Fruit fly (Drosophila melanogaster) whole organism, embryonic: Measurements from ENCODE around the gene clumsy.
A peak's percentile ranks its signal among the peaks of the same experiment; 100 is the strongest.

Experiments
- Abd-B ChIP-seq: fragments of 200-800 bp; sonication (Bioruptor generic); optimal IDR thresholded peaks from 2 replicates; lab custom pipeline; 2018; ENCODE audit warnings: missing biosample characterization, mild to moderate bottlenecking, missing genetic modification characterization, moderate library complexity
- Antp ChIP-seq: fragments of 200-800 bp; sonication (Bioruptor generic); optimal IDR thresholded peaks from 3 replicates; lab custom pipeline; 2016; ENCODE audit warnings: missing biosample characterization, missing genetic modification characterization
- Bdp1 ChIP-seq: fragments of 200-800 bp; sonication (Bioruptor generic); optimal IDR thresholded peaks from 3 replicates; lab custom pipeline; 2016; ENCODE audit warnings: missing biosample characterization, missing genetic modification characterization
- CG11723 ChIP-seq: fragments of 200-800 bp; sonication (Bioruptor generic); optimal IDR thresholded peaks from 2 replicates; lab custom pipeline; 2017; ENCODE audit warnings: missing biosample characterization, mild to moderate bottlenecking, missing genetic modification characterization
- CG12659 ChIP-seq: fragments of 200-800 bp; sonication (Bioruptor generic); optimal IDR thresholded peaks from 3 replicates; lab custom pipeline; 2017; ENCODE audit warnings: mild to moderate bottlenecking, missing biosample characterization, missing genetic modification reagents, missing genetic modification characterization
- CG13424 ChIP-seq: fragments of 200-800 bp; sonication (Bioruptor generic); optimal IDR thresholded peaks from 2 replicates; lab custom pipeline; 2019; ENCODE audit warnings: missing biosample characterization, mild to moderate bottlenecking, missing genetic modification characterization, moderate library complexity
- CG13624 ChIP-seq: fragments of 200-800 bp; sonication (Bioruptor generic); optimal IDR thresholded peaks from 2 replicates; lab custom pipeline; 2016; ENCODE audit warnings: missing biosample characterization, missing genetic modification characterization
- CG13894 ChIP-seq: fragments of 200-800 bp; sonication (Bioruptor generic); optimal IDR thresholded peaks from 3 replicates; lab custom pipeline; 2018; ENCODE audit warnings: missing biosample characterization, mild to moderate bottlenecking, missing genetic modification characterization, moderate library complexity
- CG14710 ChIP-seq: fragments of 200-800 bp; sonication (Bioruptor generic); optimal IDR thresholded peaks from 3 replicates; lab custom pipeline; 2019; ENCODE audit warnings: missing biosample characterization, mild to moderate bottlenecking, missing genetic modification characterization, moderate library complexity
- CG15514 ChIP-seq: fragments of 200-800 bp; sonication (Bioruptor generic); optimal IDR thresholded peaks from 3 replicates; lab custom pipeline; 2017; ENCODE audit warnings: missing biosample characterization, missing genetic modification characterization, mild to moderate bottlenecking, moderate library complexity, missing genetic modification reagents
- CG15696 ChIP-seq: fragments of 200-800 bp; sonication (Bioruptor generic); optimal IDR thresholded peaks from 2 replicates; lab custom pipeline; 2019; ENCODE audit warnings: missing biosample characterization, mild to moderate bottlenecking, missing genetic modification characterization, moderate library complexity
- CG17361 ChIP-seq: fragments of 200-800 bp; sonication (Bioruptor generic); IDR thresholded peaks from 3 replicates; pipeline ENCODE4 v1.3.6; 2022; ENCODE audit warnings: missing biosample characterization, missing genetic modification characterization
- CG18262 ChIP-seq: fragments of 200-800 bp; optimal IDR thresholded peaks from 3 replicates; lab custom pipeline; 2019; ENCODE audit warnings: missing biosample characterization, mild to moderate bottlenecking, missing genetic modification characterization, moderate library complexity
- CG2120 ChIP-seq: fragments of 200-800 bp; sonication (Bioruptor generic); optimal IDR thresholded peaks from 3 replicates; lab custom pipeline; 2016; ENCODE audit warnings: missing biosample characterization, missing genetic modification characterization
- CG2202 ChIP-seq: fragments of 200-800 bp; sonication (Bioruptor generic); optimal IDR thresholded peaks from 2 replicates; lab custom pipeline; 2018; ENCODE audit warnings: missing biosample characterization, mild to moderate bottlenecking, missing genetic modification characterization
- CG30020 ChIP-seq: fragments of 200-800 bp; optimal IDR thresholded peaks from 2 replicates; lab custom pipeline; 2019; ENCODE audit warnings: missing biosample characterization, mild to moderate bottlenecking, missing genetic modification characterization, moderate library complexity
- CG4617 ChIP-seq: fragments of 200-800 bp; sonication (Bioruptor generic); optimal IDR thresholded peaks from 3 replicates; lab custom pipeline; 2016; ENCODE audit warnings: missing biosample characterization, missing genetic modification characterization, borderline replicate concordance
- CG6683 ChIP-seq: fragments of 200-800 bp; sonication (Bioruptor generic); optimal IDR thresholded peaks from 2 replicates; lab custom pipeline; 2017; ENCODE audit warnings: missing biosample characterization, mild to moderate bottlenecking, missing genetic modification characterization, missing genetic modification reagents
- CG7786 ChIP-seq: fragments of 200-800 bp; sonication (Bioruptor generic); optimal IDR thresholded peaks from 2 replicates; lab custom pipeline; 2016; ENCODE audit warnings: missing biosample characterization, missing genetic modification characterization
- CG9727 ChIP-seq: fragments of 200-800 bp; sonication (Bioruptor generic); optimal IDR thresholded peaks from 3 replicates; lab custom pipeline; 2017; ENCODE audit warnings: missing biosample characterization, mild to moderate bottlenecking, missing genetic modification characterization
- Chrac-16 ChIP-seq: fragments of 200-800 bp; sonication (Bioruptor generic); optimal IDR thresholded peaks from 3 replicates; lab custom pipeline; 2016; ENCODE audit warnings: missing biosample characterization, missing genetic modification characterization
- Doc2 ChIP-seq: fragments of 200-800 bp; sonication (Bioruptor generic); IDR thresholded peaks from 2 replicates; pipeline ENCODE4 v1.3.6; 2022; ENCODE audit warnings: missing biosample characterization, missing genetic modification characterization
- Fer3 ChIP-seq: fragments of 200-800 bp; sonication (Bioruptor generic); optimal IDR thresholded peaks from 2 replicates; lab custom pipeline; 2018; ENCODE audit warnings: missing biosample characterization, mild to moderate bottlenecking, missing genetic modification characterization, moderate library complexity
- HLH54F ChIP-seq: fragments of 200-800 bp; sonication (Bioruptor generic); optimal IDR thresholded peaks from 3 replicates; lab custom pipeline; 2016; ENCODE audit warnings: missing biosample characterization, missing genetic modification characterization
- Hsf ChIP-seq: fragments of 200-800 bp; sonication (Bioruptor generic); optimal IDR thresholded peaks from 3 replicates; lab custom pipeline; 2016; ENCODE audit warnings: missing biosample characterization, missing genetic modification characterization
- Med ChIP-seq: fragments of 200-800 bp; sonication (Bioruptor generic); peaks from one replicate; lab custom pipeline; 2016; ENCODE audit warnings: missing biosample characterization, missing genetic modification characterization, mild to moderate bottlenecking, inconsistent platforms, moderate library complexity
- PHDP ChIP-seq: fragments of 200-800 bp; sonication (Bioruptor generic); optimal IDR thresholded peaks from 3 replicates; lab custom pipeline; 2018; ENCODE audit warnings: missing biosample characterization, mild to moderate bottlenecking, missing genetic modification characterization, moderate library complexity
- Sox100B ChIP-seq: fragments of 200-800 bp; sonication (Bioruptor generic); optimal IDR thresholded peaks from 3 replicates; lab custom pipeline; 2018; ENCODE audit warnings: missing biosample characterization, mild to moderate bottlenecking, missing genetic modification characterization
- Spps ChIP-seq: fragments of 200-800 bp; sonication (Bioruptor generic); optimal IDR thresholded peaks from 2 replicates; lab custom pipeline; 2018; ENCODE audit warnings: missing biosample characterization, mild to moderate bottlenecking, missing genetic modification characterization
- Sry-β ChIP-seq: fragments of 200-800 bp; sonication (Bioruptor generic); optimal IDR thresholded peaks from 2 replicates; lab custom pipeline; 2018; ENCODE audit warnings: missing biosample characterization, mild to moderate bottlenecking, missing genetic modification characterization, moderate library complexity
- Sry-δ ChIP-seq: fragments of 200-800 bp; sonication (Bioruptor generic); optimal IDR thresholded peaks from 2 replicates; lab custom pipeline; 2016; ENCODE audit warnings: missing biosample characterization, missing genetic modification characterization
- Trl ChIP-seq, 3 experiments: fragments of >200 bp in 2 of 3; fragments of 200-800 bp in 1 of 3; sonication (Bioruptor generic) in 1 of 3; optimal IDR thresholded peaks; 2 replicates in 1 of 3; 3 replicates in 2 of 3; lab custom pipeline; 2016 to 2017; ENCODE audit warnings: missing biosample characterization in 1 of 3, missing genetic modification characterization in 1 of 3
- chif ChIP-seq, 2 experiments: fragments of 200-800 bp; sonication (Bioruptor generic); optimal IDR thresholded peaks; 3 replicates each; lab custom pipeline; 2016; ENCODE audit warnings: missing biosample characterization in 2 of 2, missing genetic modification characterization in 2 of 2
- crc ChIP-seq: fragments of 200-800 bp; sonication (Bioruptor generic); optimal IDR thresholded peaks from 2 replicates; lab custom pipeline; 2016; ENCODE audit warnings: missing biosample characterization, missing genetic modification characterization
- disco-r ChIP-seq: fragments of 200-800 bp; sonication (Bioruptor generic); optimal IDR thresholded peaks from 2 replicates; lab custom pipeline; 2016; ENCODE audit warnings: missing biosample characterization, missing genetic modification characterization
- dpn ChIP-seq, 2 experiments: fragments of 200-800 bp; sonication (Bioruptor generic); optimal IDR thresholded peaks; 3 replicates each; lab custom pipeline; 2016; ENCODE audit warnings: missing biosample characterization in 2 of 2, missing genetic modification characterization in 2 of 2
- emc ChIP-seq: fragments of 200-800 bp; sonication (Bioruptor generic); optimal IDR thresholded peaks from 2 replicates; lab custom pipeline; 2016; ENCODE audit warnings: missing biosample characterization, missing genetic modification characterization
- gem ChIP-seq: fragments of 200-800 bp; sonication (Bioruptor generic); optimal IDR thresholded peaks from 2 replicates; lab custom pipeline; 2019; ENCODE audit warnings: missing biosample characterization, mild to moderate bottlenecking, missing genetic modification characterization, moderate library complexity
- gfzf ChIP-seq: fragments of 200-800 bp; sonication (Bioruptor generic); optimal IDR thresholded peaks from 2 replicates; lab custom pipeline; 2016; ENCODE audit warnings: missing biosample characterization, mild to moderate bottlenecking, missing genetic modification characterization, moderate library complexity
- hkb ChIP-seq, 2 experiments: fragments of 200-800 bp in 1 of 2; fragments of >200 bp in 1 of 2; sonication (Bioruptor generic) in 1 of 2; IDR thresholded peaks in 1 of 2; optimal IDR thresholded peaks in 1 of 2; 2 replicates each; pipeline versions ENCODE4 v1.3.6 to Lab custom; 2017 to 2022; ENCODE audit warnings: missing biosample characterization in 1 of 2, missing genetic modification characterization in 1 of 2
- lbe ChIP-seq: fragments of 200-800 bp; sonication (Bioruptor generic); optimal IDR thresholded peaks from 2 replicates; lab custom pipeline; 2016; ENCODE audit warnings: missing biosample characterization, mild to moderate bottlenecking, missing genetic modification characterization
- lilli ChIP-seq: fragments of 200-800 bp; sonication (Bioruptor generic); optimal IDR thresholded peaks from 3 replicates; lab custom pipeline; 2016; ENCODE audit warnings: missing biosample characterization, missing genetic modification characterization
- maf-S ChIP-seq: fragments of 200-800 bp; sonication (Bioruptor generic); optimal IDR thresholded peaks from 2 replicates; lab custom pipeline; 2016; ENCODE audit warnings: missing biosample characterization, missing genetic modification characterization
- pho ChIP-seq: fragments of 200-800 bp; sonication (Bioruptor generic); optimal IDR thresholded peaks from 2 replicates; lab custom pipeline; 2016; ENCODE audit warnings: missing biosample characterization, missing genetic modification characterization
- pzg ChIP-seq: fragments of 200-800 bp; sonication (Bioruptor generic); optimal IDR thresholded peaks from 3 replicates; lab custom pipeline; 2018; ENCODE audit warnings: missing biosample characterization, mild to moderate bottlenecking, missing genetic modification characterization, moderate library complexity
- tgo ChIP-seq: fragments of 200-800 bp; sonication (Bioruptor generic); IDR thresholded peaks from 3 replicates; pipeline ENCODE4 v1.3.6; 2022; ENCODE audit warnings: missing biosample characterization, missing genetic modification characterization
- trem ChIP-seq: fragments of 200-800 bp; optimal IDR thresholded peaks from 3 replicates; lab custom pipeline; 2019; ENCODE audit warnings: missing biosample characterization, mild to moderate bottlenecking, missing genetic modification characterization, moderate library complexity
- unc-4 ChIP-seq: fragments of 200-800 bp; sonication (Bioruptor generic); IDR thresholded peaks from 2 replicates; pipeline ENCODE4 v1.3.6; 2022; ENCODE audit warnings: missing biosample characterization, missing genetic modification characterization; ENCODE audit not compliant: partially characterized antibody
- wek ChIP-seq: fragments of 200-800 bp; sonication (Bioruptor generic); optimal IDR thresholded peaks from 3 replicates; lab custom pipeline; 2018; ENCODE audit warnings: missing biosample characterization, mild to moderate bottlenecking, missing genetic modification characterization, moderate library complexity

Gene clumsy

DNA sequence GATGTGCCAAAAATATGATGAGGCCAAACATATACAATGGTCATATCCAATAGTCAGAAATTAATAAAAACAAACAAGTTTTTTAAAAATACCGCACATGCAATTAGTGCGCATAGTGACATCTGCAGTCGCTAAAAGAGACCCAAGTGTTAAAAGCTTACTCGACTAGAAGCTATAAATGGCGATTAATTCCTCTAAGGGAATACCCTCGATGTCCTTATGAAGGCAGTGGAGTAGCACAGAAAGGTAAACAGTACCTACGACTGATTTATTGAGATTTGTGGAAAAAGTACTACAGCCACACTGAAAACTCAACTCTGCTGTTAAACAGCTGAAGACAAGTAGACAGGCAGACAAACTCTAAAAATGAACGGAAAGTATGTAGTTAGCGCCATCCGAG, 54.6 kb downstream of the clumsy start (continued):
- peak; percentile 12 for TF ChIP-seq crc (GFP tag; lab: Kevin White, UChicago)
- TF ChIP-seq hkb (optimal IDR thresholded peaks at IDR 0.05; lab: Kevin White, UChicago): no peak
- TF ChIP-seq hkb (GFP tag; IDR thresholded peaks at IDR 0.05; lab: Robert Waterston, UW): 0 out of 2 replicates have a peak, but pooled peaks have one; percentile 16
- TF ChIP-seq CG13624 (GFP tag; lab: Kevin White, UChicago): peak; percentile 20
- peak; percentile 29 for TF ChIP-seq CG18262
- peak; percentile 53 for TF ChIP-seq trem (tag; lab: Kevin White, UChicago)
- TF ChIP-seq CG12659 (GFP tag; lab: Kevin White, UChicago): peak; percentile 30
- peak; percentile 1 for TF ChIP-seq CG13424 (tag; lab: Kevin White, UChicago)
- peak; percentile 28 for TF ChIP-seq CG15696
- TF ChIP-seq Doc2 (GFP tag; lab: Robert Waterston, UW): no peak
- TF ChIP-seq CG13894 (tag; lab: Kevin White, UChicago): peak; percentile 55
- TF ChIP-seq Bdp1: peak; percentile 15
- no peak for TF ChIP-seq Spps (tag; lab: Kevin White, UChicago)
- TF ChIP-seq PHDP (tag; lab: Kevin White, UChicago): peak; percentile 21
- peak; percentile 22 for TF ChIP-seq CG2120 (GFP tag; lab: Kevin White, UChicago)
- no peak for TF ChIP-seq CG9727 (GFP tag; lab: Kevin White, UChicago)
- TF ChIP-seq Med (GFP tag; lab: Kevin White, UChicago): peak; percentile 87
- TF ChIP-seq Sox100B (GFP tag; lab: Kevin White, UChicago): peak; percentile 7
- no peak for TF ChIP-seq Trl (optimal IDR thresholded peaks at IDR 0.05; lab: Kevin White, UChicago)
- peak; percentile 39 for TF ChIP-seq Trl (GFP tag; optimal IDR thresholded peaks at IDR 0.05; lab: Kevin White, UChicago)
- TF ChIP-seq disco-r: peak; percentile 37
- TF ChIP-seq unc-4 (GFP tag; lab: Robert Waterston, UW): peak; percentile 43; the same call in 1 of the 2 replicates
- TF ChIP-seq gem (tag; lab: Kevin White, UChicago): peak; percentile 35
- TF ChIP-seq wek (GFP tag; lab: Kevin White, UChicago): peak; percentile 99
- peak; percentile 17 for TF ChIP-seq Fer3 (tag; lab: Kevin White, UChicago)
- peak; percentile 68 for TF ChIP-seq CG14710
- no peak for TF ChIP-seq emc (GFP tag; lab: Kevin White, UChicago)
- TF ChIP-seq CG2202 (tag; lab: Kevin White, UChicago): peak; percentile 19
- no peak for TF ChIP-seq tgo (GFP tag; lab: Robert Waterston, UW)
- TF ChIP-seq lilli (GFP tag; lab: Kevin White, UChicago): peak; percentile 40
- peak; percentile 77 for TF ChIP-seq pzg (GFP tag; lab: Kevin White, UChicago)
- peak; percentile 43 for TF ChIP-seq CG4617 (GFP tag; lab: Kevin White, UChicago)
- TF ChIP-seq CG11723: no peak
- TF ChIP-seq gfzf: peak; percentile 82
- peak; percentile 19 for TF ChIP-seq pho (GFP tag; lab: Kevin White, UChicago)
- peak; percentile 28 for TF ChIP-seq CG7786 (GFP tag; lab: Kevin White, UChicago)
- peak; percentile 54 for TF ChIP-seq Antp (GFP tag; lab: Kevin White, UChicago)
- TF ChIP-seq CG15514 (GFP tag; lab: Kevin White, UChicago): peak; percentile 72
- TF ChIP-seq Chrac-16 (GFP tag; lab: Kevin White, UChicago): peak; percentile 26
- peak in 1 of 2 experiments; percentile 18 for TF ChIP-seq dpn (GFP tag; optimal IDR thresholded peaks at IDR 0.05; lab: Kevin White, UChicago)
- TF ChIP-seq lbe: peak; percentile 23
- peak; percentile 46 for TF ChIP-seq Sry-β
- TF ChIP-seq CG6683 (GFP tag; lab: Kevin White, UChicago): no peak
- TF ChIP-seq CG17361 (GFP tag; lab: Robert Waterston, UW): 0 out of 3 replicates have a peak, but pooled peaks have one; percentile 28
- peak; percentile 13 for TF ChIP-seq Hsf (GFP tag; lab: Kevin White, UChicago)
- TF ChIP-seq CG30020 (tag; lab: Kevin White, UChicago): peak; percentile 75
- TF ChIP-seq chif (GFP tag; optimal IDR thresholded peaks at IDR 0.05; lab: Kevin White, UChicago): peak in 1 of 2 experiments; percentile 24
- no peak for TF ChIP-seq Abd-B
- peak; percentile 12 for TF ChIP-seq maf-S
- TF ChIP-seq Sry-δ (GFP tag; lab: Kevin White, UChicago): peak; percentile 43
- TF ChIP-seq HLH54F (GFP tag; lab: Kevin White, UChicago): peak; percentile 5
